Worm (Caenorhabditis elegans) whole organism, L3 larva: ENCODE results near the gene lact-1.

ENCODE experiments used
- R02D3.7 ChIP-seq: fragments of 150-350 bp; optimal IDR thresholded peaks from 2 replicates; lab custom pipeline; 2014; ENCODE audit warnings: missing biosample characterization, missing genetic modification characterization
- ZK546.5 ChIP-seq: sonication (generic microtip); optimal IDR thresholded peaks from 2 replicates; lab custom pipeline; 2017; ENCODE audit warnings: missing biosample characterization, missing genetic modification characterization
- aly-2 ChIP-seq: fragments of 150-350 bp; optimal IDR thresholded peaks from 2 replicates; lab custom pipeline; 2014; ENCODE audit warnings: missing biosample characterization, missing genetic modification characterization
- ama-1 ChIP-seq: fragments of 150-350 bp; optimal IDR thresholded peaks from 2 replicates; lab custom pipeline; 2018
- ceh-28 ChIP-seq: fragments of 150-350 bp; optimal IDR thresholded peaks from 2 replicates; lab custom pipeline; 2014; ENCODE audit warnings: missing biosample characterization, missing genetic modification reagents, missing genetic modification characterization
- ceh-82 ChIP-seq: fragments of 150-350 bp; optimal IDR thresholded peaks from 2 replicates; lab custom pipeline; 2014; ENCODE audit warnings: missing biosample characterization, missing genetic modification characterization
- daf-12 ChIP-seq: fragments of 150-350 bp; optimal IDR thresholded peaks from 2 replicates; lab custom pipeline; 2014; ENCODE audit warnings: missing biosample characterization, missing genetic modification reagents, missing genetic modification characterization
- egl-27 ChIP-seq: sonication (generic microtip); optimal IDR thresholded peaks from 4 replicates; lab custom pipeline; 2017; ENCODE audit warnings: missing biosample characterization, missing genetic modification reagents, missing genetic modification characterization
- egl-5 ChIP-seq: fragments of 150-350 bp; optimal IDR thresholded peaks from 2 replicates; lab custom pipeline; 2017; ENCODE audit warnings: missing biosample characterization, missing genetic modification reagents, missing genetic modification characterization, inconsistent platforms
- elt-1 ChIP-seq: fragments of 150-350 bp; optimal IDR thresholded peaks from 2 replicates; lab custom pipeline; 2014; ENCODE audit warnings: missing biosample characterization, missing genetic modification characterization
- elt-2 ChIP-seq: sonication (generic microtip); optimal IDR thresholded peaks from 2 replicates; lab custom pipeline; 2016; ENCODE audit warnings: missing genetic modification reagents, mild to moderate bottlenecking, missing genetic modification characterization, missing compliant biosample characterization
- elt-3 ChIP-seq, 3 experiments: fragments of 150-350 bp in 1 of 3; sonication (generic microtip) in 2 of 3; optimal IDR thresholded peaks; 2 replicates in 2 of 3; 4 replicates in 1 of 3; lab custom pipeline; 2014 to 2017; ENCODE audit warnings: missing biosample characterization in 3 of 3, missing genetic modification characterization in 3 of 3
- fkh-2 ChIP-seq: fragments of 150-350 bp; optimal IDR thresholded peaks from 2 replicates; lab custom pipeline; 2014; ENCODE audit warnings: missing biosample characterization, missing genetic modification reagents, missing genetic modification characterization
- hmg-11 ChIP-seq: sonication (generic microtip); optimal IDR thresholded peaks from 2 replicates; lab custom pipeline; 2016; ENCODE audit warnings: missing genetic modification characterization, missing compliant biosample characterization
- jun-1 ChIP-seq: fragments of 150-350 bp; optimal IDR thresholded peaks from 2 replicates; lab custom pipeline; 2014; ENCODE audit warnings: missing biosample characterization, missing genetic modification reagents, missing genetic modification characterization
- lin-15B ChIP-seq: fragments of 150-350 bp; optimal IDR thresholded peaks from 2 replicates; lab custom pipeline; 2014; ENCODE audit warnings: missing biosample characterization, missing genetic modification characterization
- lin-39 ChIP-seq: fragments of 150-350 bp; optimal IDR thresholded peaks from 2 replicates; lab custom pipeline; 2018; ENCODE audit warnings: missing biosample characterization, missing genetic modification reagents, missing genetic modification characterization
- lsy-12 ChIP-seq: sonication (generic microtip); optimal IDR thresholded peaks from 2 replicates; lab custom pipeline; 2016; ENCODE audit warnings: mild to moderate bottlenecking, missing genetic modification characterization, missing compliant biosample characterization
- mdl-1 ChIP-seq: fragments of 150-350 bp; optimal IDR thresholded peaks from 2 replicates; lab custom pipeline; 2014; ENCODE audit warnings: missing biosample characterization, missing genetic modification characterization
- nfya-1 ChIP-seq: sonication (generic microtip); optimal IDR thresholded peaks from 2 replicates; lab custom pipeline; 2017; ENCODE audit warnings: missing genetic modification characterization, mild to moderate bottlenecking, missing compliant biosample characterization, antibody characterized with exemption, moderate library complexity; ENCODE audit not compliant: insufficient read depth
- nhr-12 ChIP-seq: fragments of 150-350 bp; optimal IDR thresholded peaks from 2 replicates; lab custom pipeline; 2014; ENCODE audit warnings: missing biosample characterization, missing genetic modification characterization
- nhr-23 ChIP-seq: fragments of 150-350 bp; optimal IDR thresholded peaks from 2 replicates; lab custom pipeline; 2014; ENCODE audit warnings: missing biosample characterization, missing genetic modification reagents, missing genetic modification characterization
- nhr-25 ChIP-seq: sonication (generic microtip); optimal IDR thresholded peaks from 2 replicates; lab custom pipeline; 2017; ENCODE audit warnings: missing biosample characterization, missing genetic modification characterization
- nhr-43 ChIP-seq: sonication (generic microtip); optimal IDR thresholded peaks from 2 replicates; lab custom pipeline; 2016; ENCODE audit warnings: mild to moderate bottlenecking, missing genetic modification characterization, missing compliant biosample characterization; ENCODE audit not compliant: poor library complexity, severe bottlenecking
- nhr-67 ChIP-seq: fragments of 150-350 bp; optimal IDR thresholded peaks from 2 replicates; lab custom pipeline; 2014; ENCODE audit warnings: missing biosample characterization, missing genetic modification characterization
- nhr-77 ChIP-seq: fragments of 150-350 bp; optimal IDR thresholded peaks from 2 replicates; lab custom pipeline; 2014; ENCODE audit warnings: missing biosample characterization, missing genetic modification characterization
- pha-4 ChIP-seq: fragments of 150-350 bp; optimal IDR thresholded peaks from 2 replicates; lab custom pipeline; 2014; ENCODE audit warnings: missing biosample characterization, missing genetic modification reagents, missing genetic modification characterization
- sea-2 ChIP-seq: fragments of 150-350 bp; sonication (generic microtip); optimal IDR thresholded peaks from 4 replicates; lab custom pipeline; 2014; ENCODE audit warnings: missing biosample characterization, missing genetic modification reagents, missing genetic modification characterization
- skn-1 ChIP-seq: fragments of 150-350 bp; optimal IDR thresholded peaks from 2 replicates; lab custom pipeline; 2014; ENCODE audit warnings: missing biosample characterization, missing genetic modification characterization
- snpc-4 ChIP-seq: fragments of 150-350 bp; optimal IDR thresholded peaks from 2 replicates; lab custom pipeline; 2014; ENCODE audit warnings: missing biosample characterization, missing genetic modification characterization
- unc-39 ChIP-seq: sonication (generic microtip); optimal IDR thresholded peaks from 4 replicates; lab custom pipeline; 2017; ENCODE audit warnings: missing biosample characterization, missing genetic modification characterization
- zag-1 ChIP-seq: fragments of 150-350 bp; optimal IDR thresholded peaks from 2 replicates; lab custom pipeline; 2014; ENCODE audit warnings: missing biosample characterization, missing genetic modification characterization
- ztf-11 ChIP-seq: fragments of 150-350 bp; optimal IDR thresholded peaks from 2 replicates; lab custom pipeline; 2014; ENCODE audit warnings: missing biosample characterization, missing genetic modification characterization

lact-1 gene

DNA sequence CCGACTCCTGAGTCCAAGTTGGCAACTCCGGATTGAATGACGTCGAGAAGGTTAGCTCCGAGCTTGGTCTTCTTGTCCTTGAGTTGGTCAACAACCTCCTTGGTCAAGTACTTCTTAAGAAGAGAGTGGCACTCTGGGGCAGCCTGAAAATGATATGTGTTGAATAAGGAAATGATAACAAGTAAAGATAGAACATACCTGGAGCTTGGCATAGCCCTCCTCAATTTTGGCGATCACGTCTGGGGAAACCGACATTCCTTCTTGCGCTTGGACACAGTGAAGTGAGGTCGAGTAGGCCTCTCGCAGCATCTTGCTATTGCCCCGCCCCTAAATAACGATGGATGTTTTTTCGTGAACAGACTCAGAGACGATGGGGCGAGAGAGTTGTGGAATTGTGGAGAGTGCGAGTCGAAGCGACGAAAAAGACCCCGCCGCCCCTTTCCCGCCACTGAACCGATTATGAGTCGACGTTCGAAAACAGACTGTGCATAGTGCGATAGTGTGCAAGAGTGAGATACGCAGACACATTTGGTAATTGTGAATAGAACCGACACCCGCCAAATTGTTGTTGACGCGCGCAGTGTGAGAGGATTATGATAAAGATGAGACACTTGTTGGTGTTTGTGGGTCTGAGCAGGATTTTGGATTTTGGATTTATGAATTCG lies 27.9 kb downstream of the lact-1 start (continued):
- TF ChIP-seq zag-1 (tag; lab: Kevin White, UChicago): no peak
- peak; percentile 34 for TF ChIP-seq hmg-11 (tag; lab: Kevin White, UChicago)
- TF ChIP-seq skn-1: no peak
- TF ChIP-seq elt-3 (tag; optimal IDR thresholded peaks at IDR 0.05; lab: Kevin White, UChicago): no peak
- TF ChIP-seq R02D3.7 (tag; lab: Kevin White, UChicago): no peak
- peak; percentile 48 for TF ChIP-seq pha-4 (tag; lab: Kevin White, UChicago)
- no peak for TF ChIP-seq nhr-12 (tag; lab: Kevin White, UChicago)
- TF ChIP-seq ztf-11 (tag; lab: Kevin White, UChicago): no peak
- TF ChIP-seq ZK546.5 (tag; lab: Kevin White, UChicago): no peak
- TF ChIP-seq ceh-82: no peak
- TF ChIP-seq aly-2 (tag; lab: Kevin White, UChicago): no peak
- TF ChIP-seq snpc-4: peak; percentile 17
- TF ChIP-seq jun-1 (tag; lab: Kevin White, UChicago): peak; percentile 16

DNA sequence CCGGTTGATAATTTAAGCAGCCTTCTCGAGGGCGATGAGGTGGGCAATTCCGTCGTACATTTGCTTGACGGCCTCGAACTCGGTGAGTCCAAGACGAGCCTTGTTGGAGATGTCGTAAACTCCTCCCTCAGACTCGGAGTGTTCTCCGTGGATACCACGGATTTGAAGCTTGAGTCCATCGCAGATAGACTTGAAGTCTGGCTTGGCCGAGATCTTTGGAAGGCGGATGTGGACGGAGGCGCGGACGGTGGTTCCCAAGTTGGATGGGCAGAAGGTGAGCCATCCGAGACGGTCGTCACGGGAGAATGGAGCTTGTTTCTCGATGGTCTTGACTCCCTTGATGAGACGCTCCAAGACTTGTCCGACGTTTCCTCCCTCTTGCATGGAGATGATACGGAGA lies 29.3 kb downstream of the lact-1 start:
- no peak for TF ChIP-seq sea-2 (GFP tag; lab: Kevin White, UChicago)
- no peak for TF ChIP-seq nhr-23 (tag; lab: Kevin White, UChicago)
- no peak for TF ChIP-seq pha-4 (tag; lab: Kevin White, UChicago)
- no peak for TF ChIP-seq nhr-77 (tag; lab: Kevin White, UChicago)
- TF ChIP-seq nhr-43 (tag; lab: Kevin White, UChicago): no peak
- TF ChIP-seq lin-15B: no peak
- TF ChIP-seq, all 47 proteins: peak for 0

DNA sequence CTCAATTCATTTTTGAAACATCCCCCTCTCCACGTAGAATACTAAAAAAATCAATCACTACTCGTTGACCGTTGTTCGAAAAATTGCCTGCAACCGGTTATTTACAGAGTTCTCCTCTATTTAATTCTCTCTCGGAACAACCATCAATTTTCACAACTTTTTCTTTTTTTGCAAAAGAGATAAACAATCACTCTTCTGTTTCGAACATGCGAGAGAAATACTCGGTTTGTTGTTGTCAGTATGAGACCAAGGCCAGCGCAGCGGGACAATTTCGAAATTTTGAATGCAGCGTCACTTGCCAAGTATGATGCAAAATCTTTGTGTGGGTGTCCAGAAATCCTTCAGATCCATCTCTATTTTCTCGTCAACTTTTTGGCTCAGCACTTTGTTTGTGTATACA lies 29.9 kb downstream of the lact-1 start:
- TF ChIP-seq ceh-82 (no peak), elt-2 (tag; lab: Kevin White, UChicago) (peak; percentile 29), aly-2 (tag; lab: Kevin White, UChicago) (peak; percentile 37), jun-1 (tag; lab: Kevin White, UChicago) (no peak), lin-39 (tag; lab: Kevin White, UChicago) (peak; percentile 38), ceh-28 (tag; lab: Kevin White, UChicago) (peak; percentile 35), ama-1 (lab: Kevin White, UChicago) (peak; percentile 92), daf-12 (tag; lab: Kevin White, UChicago) (peak; percentile 51), snpc-4 (no peak), nhr-25 (tag; lab: Kevin White, UChicago) (peak; percentile 10), nhr-43 (tag; lab: Kevin White, UChicago) (peak; percentile 24), unc-39 (tag; lab: Kevin White, UChicago) (no peak), ztf-11 (tag; lab: Kevin White, UChicago) (peak; percentile 11), nhr-12 (tag; lab: Kevin White, UChicago) (no peak), nhr-23 (tag; lab: Kevin White, UChicago) (no peak), fkh-2 (tag; lab: Kevin White, UChicago) (no peak)
- TF ChIP-seq, all 47 proteins: peak for 9

- TF ChIP-seq nhr-67 (no peak), egl-27 (tag; lab: Kevin White, UChicago) (no peak)
Observed at ce11 chrX:7229357-7229756, 30.8 kb downstream of the lact-1 start.

DNA sequence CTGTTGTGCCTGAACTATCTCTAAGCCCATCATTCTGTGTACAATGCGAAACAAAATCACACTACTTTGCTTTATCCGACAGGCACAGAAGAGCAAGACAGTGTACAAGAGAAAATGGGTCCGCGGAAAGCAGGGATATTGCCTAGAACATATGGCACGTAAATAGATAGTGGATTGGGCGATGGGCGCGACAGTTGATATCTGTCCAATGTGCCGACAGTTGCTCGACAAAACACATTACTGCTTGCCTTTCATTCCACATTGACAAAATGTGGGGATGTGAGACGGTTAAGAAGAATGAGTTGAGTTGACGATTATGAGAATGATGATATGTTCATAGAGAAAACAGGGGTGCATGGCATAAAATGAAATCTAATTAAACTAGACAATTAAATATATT lies 35.1 kb downstream of the lact-1 start:
- TF ChIP-seq egl-5 (tag; lab: Kevin White, UChicago) (peak; percentile 63), nhr-12 (tag; lab: Kevin White, UChicago) (no peak)

- TF ChIP-seq ceh-28 (tag; lab: Kevin White, UChicago) (no peak), jun-1 (tag; lab: Kevin White, UChicago) (no peak), lin-39 (tag; lab: Kevin White, UChicago) (no peak), skn-1 (no peak), sea-2 (GFP tag; lab: Kevin White, UChicago) (no peak), unc-39 (tag; lab: Kevin White, UChicago) (no peak), fkh-2 (tag; lab: Kevin White, UChicago) (no peak), egl-5 (tag; lab: Kevin White, UChicago) (no peak), nhr-25 (tag; lab: Kevin White, UChicago) (no peak), snpc-4 (no peak), lsy-12 (tag; lab: Kevin White, UChicago) (no peak), pha-4 (tag; lab: Kevin White, UChicago) (no peak), nhr-43 (tag; lab: Kevin White, UChicago) (no peak), mdl-1 (tag; lab: Kevin White, UChicago) (no peak), ama-1 (lab: Kevin White, UChicago) (no peak), elt-1 (tag; lab: Kevin White, UChicago) (no peak), nfya-1 (tag; lab: Kevin White, UChicago) (no peak)
Observed at ce11 chrX:7224510-7224909, 35.7 kb downstream of the lact-1 start.
